Fruit fly (Drosophila melanogaster): ENCODE data around the gene baz.

baz gene

dm6 chrX:17159819-17160218 lies at the start of gene baz:
TSS of gene baz (plus strand) at chrX:17160006.
- peak; percentile 19 for TF ChIP-seq Mnt (GFP tag; optimal IDR thresholded peaks at IDR 0.05)
- TF ChIP-seq CG7101 (tag; optimal IDR thresholded peaks at IDR 0.05) = peak; percentile 35
- TF ChIP-seq Clk (GFP tag; optimal IDR thresholded peaks at IDR 0.05) = no peak
- peak; percentile 43 for TF ChIP-seq bab1 (GFP tag; optimal IDR thresholded peaks at IDR 0.05)
- TF ChIP-seq Crg-1 (GFP tag; optimal IDR thresholded peaks at IDR 0.05) = no peak
- TF ChIP-seq CG12768 (GFP tag; optimal IDR thresholded peaks at IDR 0.05) = no peak
- no peak for TF ChIP-seq cic (GFP tag; optimal IDR thresholded peaks at IDR 0.05)

- TF ChIP-seq tj (GFP tag; optimal IDR thresholded peaks at IDR 0.05) (peak; percentile 96), CG7101 (tag; optimal IDR thresholded peaks at IDR 0.05) (no peak), Clk (GFP tag; optimal IDR thresholded peaks at IDR 0.05) (no peak)
Measured at dm6 chrX:17110556-17111177, 49.1 kb upstream of the baz start.

dm6 chrX:17111274-17111673 lies 48.5 kb upstream of the baz start:
- TF ChIP-seq kay (GFP tag; ENCODE audit: borderline replicate concordance) (no peak), CG5204 (GFP tag; optimal IDR thresholded peaks at IDR 0.05) (no peak), ovo (GFP tag; optimal IDR thresholded peaks at IDR 0.05) (no peak), CG33017 (tag; optimal IDR thresholded peaks at IDR 0.05) (no peak), CG7045 (GFP tag; optimal IDR thresholded peaks at IDR 0.05) (no peak), cnc (optimal IDR thresholded peaks at IDR 0.05) (no peak), tj (GFP tag; optimal IDR thresholded peaks at IDR 0.05) (no peak), Clk (GFP tag; optimal IDR thresholded peaks at IDR 0.05) (no peak), bab1 (GFP tag; optimal IDR thresholded peaks at IDR 0.05) (no peak), Mnt (GFP tag; optimal IDR thresholded peaks at IDR 0.05) (no peak), CG12768 (GFP tag; optimal IDR thresholded peaks at IDR 0.05) (no peak), CG7101 (tag; optimal IDR thresholded peaks at IDR 0.05) (no peak)

- TF ChIP-seq CG33017 (tag; optimal IDR thresholded peaks at IDR 0.05) = no peak
- TF ChIP-seq pad (GFP tag; optimal IDR thresholded peaks at IDR 0.05) = no peak
- peak; percentile 7 for TF ChIP-seq kay (GFP tag; ENCODE audit: borderline replicate concordance)
Measured at dm6 chrX:17111958-17112953, 47.5 kb upstream of the baz start.

dm6 chrX:17113324-17113723 lies 46.5 kb upstream of the baz start:
- TF ChIP-seq tj (GFP tag; optimal IDR thresholded peaks at IDR 0.05) (peak; percentile 21), CG11617 (GFP tag; optimal IDR thresholded peaks at IDR 0.05) (peak; percentile 62), cnc (optimal IDR thresholded peaks at IDR 0.05) (no peak), bab1 (GFP tag; optimal IDR thresholded peaks at IDR 0.05) (peak; percentile 50), pad (GFP tag; optimal IDR thresholded peaks at IDR 0.05) (no peak), CG7101 (tag; optimal IDR thresholded peaks at IDR 0.05) (peak; percentile 48), Clk (GFP tag; optimal IDR thresholded peaks at IDR 0.05) (no peak), CG33017 (tag; optimal IDR thresholded peaks at IDR 0.05) (peak; percentile 15), Hr96 (GFP tag; optimal IDR thresholded peaks at IDR 0.05) (no peak), CG1620 (GFP tag; optimal IDR thresholded peaks at IDR 0.05) (no peak), CG14711 (tag; optimal IDR thresholded peaks at IDR 0.05) (peak; percentile 39), CG7045 (GFP tag; optimal IDR thresholded peaks at IDR 0.05) (no peak), cic (GFP tag; optimal IDR thresholded peaks at IDR 0.05) (no peak), ovo (GFP tag; optimal IDR thresholded peaks at IDR 0.05) (no peak), toe (GFP tag; optimal IDR thresholded peaks at IDR 0.05) (no peak)

- TF ChIP-seq CG5204 (GFP tag; optimal IDR thresholded peaks at IDR 0.05) = no peak
- TF ChIP-seq CG7045 (GFP tag; optimal IDR thresholded peaks at IDR 0.05) = no peak
- TF ChIP-seq CG1620 (GFP tag; optimal IDR thresholded peaks at IDR 0.05) = no peak
- TF ChIP-seq CG33017 (tag; optimal IDR thresholded peaks at IDR 0.05) = no peak
- peak; percentile 28 for TF ChIP-seq pad (GFP tag; optimal IDR thresholded peaks at IDR 0.05)
- TF ChIP-seq cnc (optimal IDR thresholded peaks at IDR 0.05) = no peak
- TF ChIP-seq Hr96 (GFP tag; optimal IDR thresholded peaks at IDR 0.05) = no peak
- TF ChIP-seq kay (GFP tag; ENCODE audit: borderline replicate concordance) = no peak
- no peak for TF ChIP-seq CG7101 (tag; optimal IDR thresholded peaks at IDR 0.05)
- TF ChIP-seq CG14711 (tag; optimal IDR thresholded peaks at IDR 0.05) = peak; percentile 11
- no peak for TF ChIP-seq toe (GFP tag; optimal IDR thresholded peaks at IDR 0.05)
- no peak for TF ChIP-seq Mnt (GFP tag; optimal IDR thresholded peaks at IDR 0.05)
- TF ChIP-seq Clk (GFP tag; optimal IDR thresholded peaks at IDR 0.05) = no peak
- TF ChIP-seq tj (GFP tag; optimal IDR thresholded peaks at IDR 0.05) = no peak
Measured at dm6 chrX:17121600-17121999, 38.2 kb upstream of the baz start.

Data from whole organism, adult.